Fruit fly (Drosophila melanogaster) whole organism, prepupa: Measurements from ENCODE around the gene CG7168.

Experiments
- Blimp-1 ChIP-seq: fragments of 200-800 bp; sonication (Bioruptor generic); optimal IDR thresholded peaks from 3 replicates; lab custom pipeline; 2017; ENCODE audit warnings: missing biosample characterization, missing genetic modification characterization, mild to moderate bottlenecking, moderate library complexity, missing genetic modification reagents
- CG10631 ChIP-seq: fragments of 200-800 bp; sonication (Bioruptor generic); optimal IDR thresholded peaks from 2 replicates; lab custom pipeline; 2016; ENCODE audit warnings: missing biosample characterization, missing genetic modification characterization
- CG11762 ChIP-seq: fragments of 200-800 bp; sonication (Bioruptor generic); optimal IDR thresholded peaks from 3 replicates; lab custom pipeline; 2016; ENCODE audit warnings: missing biosample characterization, missing genetic modification characterization; ENCODE audit not compliant: insufficient read depth
- CG11902 ChIP-seq: fragments of 200-800 bp; sonication (Bioruptor generic); optimal IDR thresholded peaks from 3 replicates; lab custom pipeline; 2016; ENCODE audit warnings: missing biosample characterization, missing genetic modification characterization
- CG1621 ChIP-seq: fragments of 200-800 bp; sonication (Bioruptor generic); optimal IDR thresholded peaks from 3 replicates; lab custom pipeline; 2018; ENCODE audit warnings: missing biosample characterization, mild to moderate bottlenecking, missing genetic modification characterization
- CG16779 ChIP-seq: fragments of 200-800 bp; sonication (Bioruptor generic); optimal IDR thresholded peaks from 3 replicates; lab custom pipeline; 2017; ENCODE audit warnings: missing biosample characterization, mild to moderate bottlenecking, missing genetic modification characterization
- CG3032 ChIP-seq: fragments of 200-800 bp; optimal IDR thresholded peaks from 2 replicates; lab custom pipeline; 2019; ENCODE audit warnings: missing biosample characterization, mild to moderate bottlenecking, missing genetic modification characterization, moderate library complexity
- CG32006 ChIP-seq: fragments of 200-800 bp; sonication (Bioruptor generic); optimal IDR thresholded peaks from 3 replicates; lab custom pipeline; 2017; ENCODE audit warnings: missing biosample characterization, mild to moderate bottlenecking, missing genetic modification characterization
- CG34406 ChIP-seq: fragments of 200-800 bp; sonication (Bioruptor generic); optimal IDR thresholded peaks from 3 replicates; lab custom pipeline; 2016; ENCODE audit warnings: missing biosample characterization, missing genetic modification characterization
- CG6276 ChIP-seq: fragments of 200-800 bp; sonication (Bioruptor generic); optimal IDR thresholded peaks from 2 replicates; lab custom pipeline; 2017; ENCODE audit warnings: missing biosample characterization, mild to moderate bottlenecking, missing genetic modification characterization
- CG6792 ChIP-seq: fragments of 200-800 bp; sonication (Bioruptor generic); optimal IDR thresholded peaks from 3 replicates; lab custom pipeline; 2016; ENCODE audit warnings: missing biosample characterization, missing genetic modification characterization
- CG6808 ChIP-seq: fragments of 200-800 bp; sonication (Bioruptor generic); optimal IDR thresholded peaks from 3 replicates; lab custom pipeline; 2017; ENCODE audit warnings: missing biosample characterization, missing genetic modification characterization, mild to moderate bottlenecking, moderate library complexity, missing genetic modification reagents
- CG6854 ChIP-seq: fragments of 200-800 bp; sonication (Bioruptor generic); optimal IDR thresholded peaks from 2 replicates; lab custom pipeline; 2017; ENCODE audit warnings: missing biosample characterization, mild to moderate bottlenecking, missing genetic modification characterization
- CG8319 ChIP-seq: fragments of 200-800 bp; sonication (Bioruptor generic); optimal IDR thresholded peaks from 3 replicates; lab custom pipeline; 2016; ENCODE audit warnings: missing biosample characterization, missing genetic modification characterization
- CG8632 ChIP-seq: fragments of 200-800 bp; sonication (Bioruptor generic); optimal IDR thresholded peaks from 3 replicates; lab custom pipeline; 2016; ENCODE audit warnings: missing biosample characterization, missing genetic modification characterization
- CG9139 ChIP-seq: fragments of 200-800 bp; sonication (Bioruptor generic); optimal IDR thresholded peaks from 3 replicates; lab custom pipeline; 2017; ENCODE audit warnings: missing biosample characterization, mild to moderate bottlenecking, missing genetic modification characterization
- Eip75B ChIP-seq: fragments of 200-800 bp; sonication (Bioruptor generic); optimal IDR thresholded peaks from 3 replicates; lab custom pipeline; 2016; ENCODE audit warnings: missing biosample characterization, missing genetic modification characterization
- Eip78C ChIP-seq: fragments of 200-800 bp; sonication (Bioruptor generic); peaks from one replicate; lab custom pipeline; 2016; ENCODE audit warnings: missing biosample characterization, missing genetic modification characterization
- Ets21C ChIP-seq: fragments of 200-800 bp; sonication (Bioruptor generic); optimal IDR thresholded peaks from 3 replicates; lab custom pipeline; 2016; ENCODE audit warnings: missing biosample characterization, missing genetic modification characterization
- Ets96B ChIP-seq: fragments of 200-800 bp; optimal IDR thresholded peaks from 2 replicates; lab custom pipeline; 2019; ENCODE audit warnings: missing biosample characterization, mild to moderate bottlenecking, missing genetic modification characterization, moderate library complexity
- Hr38 ChIP-seq: sonication (Bioruptor generic); optimal IDR thresholded peaks from 2 replicates; lab custom pipeline; 2016; ENCODE audit warnings: missing biosample characterization, missing genetic modification characterization
- Hr4 ChIP-seq: fragments of 200-800 bp; sonication (Bioruptor generic); optimal IDR thresholded peaks from 3 replicates; lab custom pipeline; 2016; ENCODE audit warnings: missing biosample characterization, missing genetic modification characterization
- Met ChIP-seq: fragments of 200-800 bp; sonication (Bioruptor generic); optimal IDR thresholded peaks from 3 replicates; lab custom pipeline; 2016; ENCODE audit warnings: missing biosample characterization, missing genetic modification characterization
- Smox ChIP-seq: fragments of 200-800 bp; sonication (Bioruptor generic); optimal IDR thresholded peaks from 3 replicates; lab custom pipeline; 2016; ENCODE audit warnings: missing biosample characterization, missing genetic modification characterization
- Sox102F ChIP-seq: fragments of 200-800 bp; sonication (Bioruptor generic); optimal IDR thresholded peaks from 2 replicates; lab custom pipeline; 2016; ENCODE audit warnings: missing biosample characterization, mild to moderate bottlenecking, missing genetic modification characterization
- Sox14 ChIP-seq: fragments of 200-800 bp; sonication (Bioruptor generic); optimal IDR thresholded peaks from 3 replicates; lab custom pipeline; 2016; ENCODE audit warnings: missing biosample characterization, missing genetic modification characterization
- Sox15 ChIP-seq: fragments of 200-800 bp; sonication (Bioruptor generic); optimal IDR thresholded peaks from 3 replicates; lab custom pipeline; 2016; ENCODE audit warnings: missing biosample characterization, missing genetic modification characterization
- dac ChIP-seq: fragments of 200-800 bp; sonication (Bioruptor generic); optimal IDR thresholded peaks from 2 replicates; lab custom pipeline; 2017; ENCODE audit warnings: missing biosample characterization, mild to moderate bottlenecking, missing genetic modification characterization
- dsx ChIP-seq: fragments of 200-800 bp; optimal IDR thresholded peaks from 3 replicates; lab custom pipeline; 2019; ENCODE audit warnings: missing biosample characterization, mild to moderate bottlenecking, missing genetic modification characterization, moderate library complexity; ENCODE audit not compliant: poor library complexity, severe bottlenecking
- esn ChIP-seq: fragments of 200-800 bp; sonication (Bioruptor generic); optimal IDR thresholded peaks from 2 replicates; lab custom pipeline; 2016; ENCODE audit warnings: missing biosample characterization, mild to moderate bottlenecking, missing genetic modification characterization, moderate library complexity
- fd85E ChIP-seq: fragments of 200-800 bp; sonication (Bioruptor generic); optimal IDR thresholded peaks from 3 replicates; lab custom pipeline; 2016; ENCODE audit warnings: missing biosample characterization, missing genetic modification characterization
- fkh ChIP-seq: fragments of 200-800 bp; sonication (Bioruptor generic); optimal IDR thresholded peaks from 3 replicates; lab custom pipeline; 2017; ENCODE audit warnings: missing biosample characterization, mild to moderate bottlenecking, missing genetic modification characterization, moderate library complexity
- lz ChIP-seq: fragments of 200-800 bp; sonication (Bioruptor generic); optimal IDR thresholded peaks from 3 replicates; lab custom pipeline; 2016; ENCODE audit warnings: missing biosample characterization, missing genetic modification characterization
- net ChIP-seq: fragments of 200-800 bp; sonication (Bioruptor generic); optimal IDR thresholded peaks from 3 replicates; lab custom pipeline; 2016; ENCODE audit warnings: missing biosample characterization, missing genetic modification characterization
- pdm3 ChIP-seq: fragments of 200-800 bp; sonication (Bioruptor generic); optimal IDR thresholded peaks from 3 replicates; lab custom pipeline; 2016; ENCODE audit warnings: missing biosample characterization, missing genetic modification characterization
- spab ChIP-seq: fragments of 200-800 bp; sonication (Bioruptor generic); optimal IDR thresholded peaks from 2 replicates; lab custom pipeline; 2017; ENCODE audit warnings: missing biosample characterization, mild to moderate bottlenecking, missing genetic modification characterization, missing genetic modification reagents
- ss ChIP-seq, 2 experiments: fragments of 200-800 bp; sonication (Bioruptor generic); optimal IDR thresholded peaks; 2 replicates in 1 of 2; 3 replicates in 1 of 2; lab custom pipeline; 2017 to 2018; ENCODE audit warnings: mild to moderate bottlenecking in 2 of 2, missing biosample characterization in 2 of 2, missing genetic modification characterization in 2 of 2, moderate library complexity in 1 of 2
- svp ChIP-seq: fragments of 200-800 bp; sonication (Bioruptor generic); peaks from one replicate; lab custom pipeline; 2016; ENCODE audit warnings: missing biosample characterization, missing genetic modification characterization
- topi ChIP-seq: fragments of 200-800 bp; sonication (Bioruptor generic); optimal IDR thresholded peaks from 3 replicates; lab custom pipeline; 2016; ENCODE audit warnings: missing biosample characterization, missing genetic modification characterization
- vri ChIP-seq: fragments of 200-800 bp; sonication (Bioruptor generic); optimal IDR thresholded peaks from 3 replicates; lab custom pipeline; 2016; ENCODE audit warnings: missing biosample characterization, mild to moderate bottlenecking, missing genetic modification characterization

The CG7168 gene

dm6 chr3R:18198518-18199118 is 27.3 kb downstream of the CG7168 start:
- no peak for TF ChIP-seq Ets96B (tag; lab: Kevin White, UChicago)
- no peak for TF ChIP-seq Ets21C (GFP tag; lab: Kevin White, UChicago)
- TF ChIP-seq Sox15 = no peak
- TF ChIP-seq CG11762 (GFP tag; lab: Kevin White, UChicago) = peak; percentile 27
- TF ChIP-seq fd85E (GFP tag; lab: Kevin White, UChicago) = peak; percentile 53
- peak; percentile 80 for TF ChIP-seq vri (GFP tag; lab: Kevin White, UChicago)
- TF ChIP-seq Smox = no peak
- peak; percentile 23 for TF ChIP-seq Hr4 (GFP tag; lab: Kevin White, UChicago)
- TF ChIP-seq CG6276 (GFP tag; lab: Kevin White, UChicago) = peak; percentile 96
- TF ChIP-seq Eip75B (GFP tag; lab: Kevin White, UChicago) = peak; percentile 40
- TF ChIP-seq Sox102F (GFP tag; lab: Kevin White, UChicago) = peak; percentile 56
- peak; percentile 48 for TF ChIP-seq esn (GFP tag; lab: Kevin White, UChicago)
- TF ChIP-seq Blimp-1 (GFP tag; lab: Kevin White, UChicago) = no peak
- peak; percentile 21 for TF ChIP-seq CG6808 (GFP tag; lab: Kevin White, UChicago)
- peak; percentile 24 to 43 for TF ChIP-seq ss (GFP tag; optimal IDR thresholded peaks at IDR 0.05; lab: Kevin White, UChicago)
- peak; percentile 57 for TF ChIP-seq dsx (GFP tag; lab: Kevin White, UChicago)
- TF ChIP-seq Met (GFP tag; lab: Kevin White, UChicago) = peak; percentile 44
- peak; percentile 23 for TF ChIP-seq CG32006
- no peak for TF ChIP-seq Hr38 (GFP tag; lab: Kevin White, UChicago)
- peak; percentile 12 for TF ChIP-seq CG3032 (tag; lab: Kevin White, UChicago)
- TF ChIP-seq CG11902 (GFP tag; lab: Kevin White, UChicago) = no peak
- peak; percentile 41 for TF ChIP-seq spab
- peak; percentile 6 for TF ChIP-seq Sox14 (GFP tag; lab: Kevin White, UChicago)
- TF ChIP-seq CG9139 (GFP tag; lab: Kevin White, UChicago) = peak; percentile 37
- TF ChIP-seq CG6854 (GFP tag; lab: Kevin White, UChicago) = peak; percentile 42
- TF ChIP-seq CG1621 (tag; lab: Kevin White, UChicago) = peak; percentile 50
- no peak for TF ChIP-seq net (GFP tag; lab: Kevin White, UChicago)
- TF ChIP-seq lz (GFP tag; lab: Kevin White, UChicago) = no peak
- peak; percentile 45 for TF ChIP-seq CG8632 (GFP tag; lab: Kevin White, UChicago)
- TF ChIP-seq pdm3 (GFP tag; lab: Kevin White, UChicago) = peak; percentile 5
- peak; percentile 17 for TF ChIP-seq topi (GFP tag; lab: Kevin White, UChicago)
- peak; percentile 41 for TF ChIP-seq CG34406 (GFP tag; lab: Kevin White, UChicago)
- peak; percentile 39 for TF ChIP-seq CG6792 (GFP tag; lab: Kevin White, UChicago)
- peak; percentile 55 for TF ChIP-seq svp (GFP tag; lab: Kevin White, UChicago)
- no peak for TF ChIP-seq CG8319 (GFP tag; lab: Kevin White, UChicago)
- peak; percentile 72 for TF ChIP-seq Eip78C (GFP tag; lab: Kevin White, UChicago)
- TF ChIP-seq dac (GFP tag; lab: Kevin White, UChicago) = no peak
- peak; percentile 97 for TF ChIP-seq fkh (GFP tag; lab: Kevin White, UChicago)
- peak; percentile 38 for TF ChIP-seq CG16779 (tag; lab: Kevin White, UChicago)

DNA sequence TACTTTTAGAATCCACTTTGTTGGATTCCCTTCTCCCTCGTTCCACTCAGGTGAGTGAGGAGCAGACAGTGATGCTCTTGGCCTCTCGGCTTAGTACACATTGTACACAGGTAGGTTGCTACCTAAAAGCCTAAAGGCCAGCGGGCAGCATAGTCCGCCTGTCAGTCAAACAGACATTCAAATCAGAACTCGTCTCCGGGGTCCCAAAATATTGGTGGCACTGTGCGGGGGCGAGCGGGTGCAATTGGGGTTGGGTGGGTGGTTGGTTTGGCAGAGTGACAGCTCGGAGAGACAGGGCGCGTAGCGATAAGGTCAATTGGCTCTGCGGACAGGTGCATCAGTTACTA is 28.1 kb downstream of the CG7168 start:
- TF ChIP-seq CG10631 (GFP tag; lab: Kevin White, UChicago) (no peak), Eip75B (GFP tag; lab: Kevin White, UChicago) (no peak), topi (GFP tag; lab: Kevin White, UChicago) (no peak)
